Worm (Caenorhabditis elegans): ENCODE data around the gene twk-34.

DNA sequence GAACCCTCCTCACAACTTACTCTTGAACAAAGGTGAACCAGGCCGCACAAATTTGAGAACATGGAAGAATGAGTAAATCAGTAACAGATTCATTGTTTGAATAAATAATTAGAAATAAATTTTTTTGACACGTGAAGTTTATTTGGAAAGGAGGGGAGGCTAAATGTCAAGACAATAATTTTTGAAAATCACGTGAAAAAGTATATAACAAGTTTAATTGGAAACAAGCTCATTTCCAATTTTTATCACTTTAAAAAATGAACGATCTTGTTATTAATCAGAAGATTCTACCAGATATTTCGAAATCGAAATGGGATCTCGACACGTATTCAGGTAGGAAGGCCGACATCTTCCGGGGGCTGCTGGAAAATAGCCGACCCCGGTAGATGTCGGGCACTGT lies 21.9 kb downstream of the twk-34 start, which contains the start of the genes irld-57 and sfxn-1.3:
- TF ChIP-seq ztf-11 (tag; optimal IDR thresholded peaks at IDR 0.05) (no peak), elt-3 (tag; optimal IDR thresholded peaks at IDR 0.05) (no peak), snpc-4 (tag; optimal IDR thresholded peaks at IDR 0.05) (no peak), ham-2 (GFP tag; optimal IDR thresholded peaks at IDR 0.05) (no peak), tbx-8 (GFP tag; optimal IDR thresholded peaks at IDR 0.05) (no peak), cnd-1 (tag; optimal IDR thresholded peaks at IDR 0.05) (no peak), sptf-1 (tag; optimal IDR thresholded peaks at IDR 0.05) (no peak), mep-1 (tag; optimal IDR thresholded peaks at IDR 0.05) (no peak), lin-13 (tag; optimal IDR thresholded peaks at IDR 0.05) (no peak), nhr-76 (tag; optimal IDR thresholded peaks at IDR 0.05) (no peak), pha-4 (tag; optimal IDR thresholded peaks at IDR 0.05) (no peak), sem-2 (GFP tag; optimal IDR thresholded peaks at IDR 0.05) (no peak), M03D4.4 (tag; optimal IDR thresholded peaks at IDR 0.05) (no peak)
